Fruit fly (Drosophila melanogaster) whole organism, embryonic: ENCODE results near the gene CG9733.

Source experiments
- Atf6 ChIP-seq: fragments of 200-800 bp; sonication (Bioruptor generic); IDR thresholded peaks from 2 replicates; pipeline ENCODE4 v1.3.6; 2022; ENCODE audit warnings: missing biosample characterization, missing genetic modification characterization
- Bteb2 ChIP-seq: fragments of 200-800 bp; sonication (Bioruptor generic); optimal IDR thresholded peaks from 2 replicates; lab custom pipeline; 2016; ENCODE audit warnings: missing biosample characterization, missing genetic modification characterization
- CG10267 ChIP-seq: fragments of 200-800 bp; sonication (Bioruptor generic); optimal IDR thresholded peaks from 2 replicates; lab custom pipeline; 2018; ENCODE audit warnings: missing biosample characterization, mild to moderate bottlenecking, missing genetic modification characterization, moderate library complexity
- CG11398 ChIP-seq: fragments of 200-800 bp; sonication (Bioruptor generic); optimal IDR thresholded peaks from 2 replicates; lab custom pipeline; 2016; ENCODE audit warnings: missing biosample characterization, missing genetic modification characterization
- CG12104 ChIP-seq: fragments of 200-800 bp; sonication (Bioruptor generic); optimal IDR thresholded peaks from 3 replicates; lab custom pipeline; 2016; ENCODE audit warnings: missing biosample characterization, missing genetic modification characterization
- CG12236 ChIP-seq: fragments of 200-800 bp; sonication (Bioruptor generic); optimal IDR thresholded peaks from 2 replicates; lab custom pipeline; 2016; ENCODE audit warnings: missing biosample characterization, missing genetic modification characterization
- CG12391 ChIP-seq: fragments of 200-800 bp; sonication (Bioruptor generic); optimal IDR thresholded peaks from 3 replicates; lab custom pipeline; 2018; ENCODE audit warnings: missing biosample characterization, mild to moderate bottlenecking, missing genetic modification characterization, moderate library complexity
- CG15479 ChIP-seq: fragments of 200-800 bp; sonication (Bioruptor generic); optimal IDR thresholded peaks from 3 replicates; lab custom pipeline; 2019; ENCODE audit warnings: missing biosample characterization, mild to moderate bottlenecking, missing genetic modification characterization, moderate library complexity
- CG17385 ChIP-seq: fragments of 200-800 bp; sonication (Bioruptor generic); optimal IDR thresholded peaks from 3 replicates; lab custom pipeline; 2018; ENCODE audit warnings: missing biosample characterization, mild to moderate bottlenecking, missing genetic modification characterization
- CG17802 ChIP-seq: fragments of 200-800 bp; sonication (Bioruptor generic); optimal IDR thresholded peaks from 2 replicates; lab custom pipeline; 2018; ENCODE audit warnings: missing biosample characterization, mild to moderate bottlenecking, missing genetic modification characterization, moderate library complexity
- CG18599 ChIP-seq: fragments of 200-800 bp; sonication (Bioruptor generic); optimal IDR thresholded peaks from 3 replicates; lab custom pipeline; 2017; ENCODE audit warnings: missing biosample characterization, missing genetic modification characterization, mild to moderate bottlenecking, moderate library complexity, missing genetic modification reagents
- CG2712 ChIP-seq: fragments of 200-800 bp; optimal IDR thresholded peaks from 3 replicates; lab custom pipeline; 2019; ENCODE audit warnings: missing biosample characterization, mild to moderate bottlenecking, missing genetic modification characterization, moderate library complexity
- CG2875 ChIP-seq: fragments of 200-800 bp; sonication (Bioruptor generic); optimal IDR thresholded peaks from 2 replicates; lab custom pipeline; 2017; ENCODE audit warnings: missing biosample characterization, mild to moderate bottlenecking, missing genetic modification characterization, missing genetic modification reagents
- CG30020 ChIP-seq: fragments of 200-800 bp; optimal IDR thresholded peaks from 2 replicates; lab custom pipeline; 2019; ENCODE audit warnings: missing biosample characterization, mild to moderate bottlenecking, missing genetic modification characterization, moderate library complexity
- CG31224 ChIP-seq: fragments of 200-800 bp; sonication (Bioruptor generic); IDR thresholded peaks from 2 replicates; pipeline ENCODE4 v1.3.6; 2022; ENCODE audit warnings: missing biosample characterization, missing genetic modification characterization
- CG32767 ChIP-seq: fragments of 200-800 bp; sonication (Bioruptor generic); IDR thresholded peaks from 2 replicates; pipeline ENCODE4 v1.3.6; 2022; ENCODE audit warnings: missing biosample characterization, missing genetic modification characterization
- CG3407 ChIP-seq: fragments of 200-800 bp; sonication (Bioruptor generic); optimal IDR thresholded peaks from 2 replicates; lab custom pipeline; 2018; ENCODE audit warnings: missing biosample characterization, mild to moderate bottlenecking, missing genetic modification characterization
- CG3847 ChIP-seq: fragments of 200-800 bp; sonication (Bioruptor generic); IDR thresholded peaks from 2 replicates; pipeline ENCODE4 v1.3.6; 2022; ENCODE audit warnings: missing biosample characterization, missing genetic modification characterization
- CG5953 ChIP-seq: fragments of 200-800 bp; sonication (Bioruptor generic); IDR thresholded peaks from 2 replicates; pipeline ENCODE4 v1.3.6; 2022; ENCODE audit warnings: missing biosample characterization, missing genetic modification characterization
- CG6791 ChIP-seq: fragments of 200-800 bp; sonication (Bioruptor generic); IDR thresholded peaks from 3 replicates; pipeline ENCODE4 v1.3.6; 2022; ENCODE audit warnings: missing biosample characterization, missing genetic modification characterization; ENCODE audit not compliant: partially characterized antibody
- CG6813 ChIP-seq: fragments of 200-800 bp; sonication (Bioruptor generic); optimal IDR thresholded peaks from 2 replicates; lab custom pipeline; 2017; ENCODE audit warnings: missing biosample characterization, missing genetic modification characterization, mild to moderate bottlenecking, moderate library complexity, missing genetic modification reagents
- CG9609 ChIP-seq: fragments of 200-800 bp; sonication (Bioruptor generic); optimal IDR thresholded peaks from 3 replicates; lab custom pipeline; 2016; ENCODE audit warnings: missing biosample characterization, missing genetic modification characterization
- CG9727 ChIP-seq: fragments of 200-800 bp; sonication (Bioruptor generic); optimal IDR thresholded peaks from 3 replicates; lab custom pipeline; 2017; ENCODE audit warnings: missing biosample characterization, mild to moderate bottlenecking, missing genetic modification characterization
- CrebB ChIP-seq: fragments of 200-800 bp; sonication (Bioruptor generic); optimal IDR thresholded peaks from 3 replicates; lab custom pipeline; 2018; ENCODE audit warnings: missing biosample characterization, mild to moderate bottlenecking, missing genetic modification characterization
- Ets65A ChIP-seq: fragments of 200-800 bp; sonication (Bioruptor generic); peaks from one replicate; lab custom pipeline; 2016; ENCODE audit warnings: missing biosample characterization, missing genetic modification characterization
- Fer3 ChIP-seq: fragments of 200-800 bp; sonication (Bioruptor generic); optimal IDR thresholded peaks from 2 replicates; lab custom pipeline; 2018; ENCODE audit warnings: missing biosample characterization, mild to moderate bottlenecking, missing genetic modification characterization, moderate library complexity
- HLH4C ChIP-seq: fragments of 200-800 bp; sonication (Bioruptor generic); IDR thresholded peaks from 3 replicates; pipeline ENCODE4 v1.3.6; 2022; ENCODE audit warnings: missing biosample characterization, missing genetic modification characterization; ENCODE audit not compliant: partially characterized antibody
- MTF-1 ChIP-seq: fragments of 200-800 bp; sonication (Bioruptor generic); optimal IDR thresholded peaks from 2 replicates; lab custom pipeline; 2018; ENCODE audit warnings: missing biosample characterization, mild to moderate bottlenecking, missing genetic modification characterization, borderline replicate concordance
- Myb ChIP-seq: fragments of 200-800 bp; sonication (Bioruptor generic); optimal IDR thresholded peaks from 2 replicates; lab custom pipeline; 2016; ENCODE audit warnings: missing biosample characterization, missing genetic modification characterization
- NFAT ChIP-seq: fragments of 200-800 bp; sonication (Bioruptor generic); IDR thresholded peaks from 2 replicates; pipeline ENCODE4 v1.3.6; 2022; ENCODE audit warnings: missing biosample characterization, missing genetic modification characterization
- Opbp ChIP-seq: fragments of 200-800 bp; sonication (Bioruptor generic); IDR thresholded peaks from 3 replicates; pipeline ENCODE4 v1.3.6; 2022; ENCODE audit warnings: missing biosample characterization, missing genetic modification characterization; ENCODE audit not compliant: partially characterized antibody
- Rx ChIP-seq: fragments of 200-800 bp; sonication (Bioruptor generic); IDR thresholded peaks from 2 replicates; pipeline ENCODE4 v1.3.6; 2022; ENCODE audit warnings: missing biosample characterization, missing genetic modification characterization
- Xrp1 ChIP-seq: fragments of 200-800 bp; sonication (Bioruptor generic); IDR thresholded peaks from 2 replicates; pipeline ENCODE4 v1.3.6; 2022; ENCODE audit warnings: missing biosample characterization, missing genetic modification characterization
- ara ChIP-seq: fragments of 200-800 bp; sonication (Bioruptor generic); IDR thresholded peaks from 2 replicates; pipeline ENCODE4 v1.3.6; 2022; ENCODE audit warnings: missing biosample characterization, missing genetic modification characterization
- ase ChIP-seq: fragments of 200-800 bp; sonication (Bioruptor generic); IDR thresholded peaks from 3 replicates; pipeline ENCODE4 v1.3.6; 2022; ENCODE audit warnings: missing biosample characterization, missing genetic modification characterization
- cad ChIP-seq: fragments of >200 bp; optimal IDR thresholded peaks from 2 replicates; lab custom pipeline; 2017; ENCODE audit warnings: missing biosample characterization, missing genetic modification characterization
- cato ChIP-seq: fragments of 200-800 bp; sonication (Bioruptor generic); optimal IDR thresholded peaks from 2 replicates; lab custom pipeline; 2016; ENCODE audit warnings: missing biosample characterization, missing genetic modification characterization, borderline replicate concordance
- chif ChIP-seq, 2 experiments: fragments of 200-800 bp; sonication (Bioruptor generic); optimal IDR thresholded peaks; 3 replicates each; lab custom pipeline; 2016; ENCODE audit warnings: missing biosample characterization in 2 of 2, missing genetic modification characterization in 2 of 2
- fd96Cb ChIP-seq: fragments of 200-800 bp; sonication (Bioruptor generic); optimal IDR thresholded peaks from 2 replicates; lab custom pipeline; 2018; ENCODE audit warnings: missing biosample characterization, mild to moderate bottlenecking, missing genetic modification characterization, moderate library complexity
- jigr1 ChIP-seq: fragments of 200-800 bp; sonication (Bioruptor generic); IDR thresholded peaks from 3 replicates; pipeline ENCODE4 v1.3.6; 2022; ENCODE audit warnings: missing biosample characterization, missing genetic modification characterization
- jing ChIP-seq: fragments of 200-800 bp; sonication (Bioruptor generic); optimal IDR thresholded peaks from 2 replicates; lab custom pipeline; 2018; ENCODE audit warnings: missing biosample characterization, mild to moderate bottlenecking, missing genetic modification characterization
- lola ChIP-seq, 3 experiments: fragments of >200 bp in 2 of 3; fragments of 200-800 bp in 1 of 3; sonication (Bioruptor generic) in 1 of 3; optimal IDR thresholded peaks; 2 replicates each; lab custom pipeline; 2017 to 2019; ENCODE audit warnings: missing biosample characterization in 3 of 3, missing genetic modification characterization in 3 of 3, mild to moderate bottlenecking in 1 of 3, moderate library complexity in 1 of 3
- lov ChIP-seq, 2 experiments: fragments of 200-800 bp in 1 of 2; fragments of >200 bp in 1 of 2; sonication (Bioruptor generic) in 1 of 2; IDR thresholded peaks in 1 of 2; optimal IDR thresholded peaks in 1 of 2; 2 replicates in 1 of 2; 3 replicates in 1 of 2; pipeline versions ENCODE4 v1.3.6 to Lab custom; 2017 to 2022; ENCODE audit warnings: missing biosample characterization in 1 of 2, missing genetic modification characterization in 1 of 2
- onecut ChIP-seq: fragments of 200-800 bp; sonication (Bioruptor generic); IDR thresholded peaks from 2 replicates; pipeline ENCODE4 v1.3.6; 2022; ENCODE audit warnings: missing biosample characterization, missing genetic modification characterization
- sim ChIP-seq: fragments of 200-800 bp; sonication (Bioruptor generic); IDR thresholded peaks from 2 replicates; pipeline ENCODE4 v1.3.6; 2022; ENCODE audit warnings: missing biosample characterization, missing genetic modification characterization
- ssp ChIP-seq: fragments of 200-800 bp; sonication (Bioruptor generic); IDR thresholded peaks from 2 replicates; pipeline ENCODE4 v1.3.6; 2022; ENCODE audit warnings: missing biosample characterization, missing genetic modification characterization
- sug ChIP-seq: fragments of 200-800 bp; optimal IDR thresholded peaks from 2 replicates; lab custom pipeline; 2019; ENCODE audit warnings: missing biosample characterization, mild to moderate bottlenecking, missing genetic modification characterization, moderate library complexity
- unpg ChIP-seq: fragments of 200-800 bp; sonication (Bioruptor generic); optimal IDR thresholded peaks from 3 replicates; lab custom pipeline; 2018; ENCODE audit warnings: missing biosample characterization, mild to moderate bottlenecking, missing genetic modification characterization, moderate library complexity
- vfl ChIP-seq: fragments of 200-800 bp; sonication (Bioruptor generic); optimal IDR thresholded peaks from 2 replicates; lab custom pipeline; 2016; ENCODE audit warnings: missing biosample characterization, missing genetic modification characterization

CG9733 gene

DNA sequence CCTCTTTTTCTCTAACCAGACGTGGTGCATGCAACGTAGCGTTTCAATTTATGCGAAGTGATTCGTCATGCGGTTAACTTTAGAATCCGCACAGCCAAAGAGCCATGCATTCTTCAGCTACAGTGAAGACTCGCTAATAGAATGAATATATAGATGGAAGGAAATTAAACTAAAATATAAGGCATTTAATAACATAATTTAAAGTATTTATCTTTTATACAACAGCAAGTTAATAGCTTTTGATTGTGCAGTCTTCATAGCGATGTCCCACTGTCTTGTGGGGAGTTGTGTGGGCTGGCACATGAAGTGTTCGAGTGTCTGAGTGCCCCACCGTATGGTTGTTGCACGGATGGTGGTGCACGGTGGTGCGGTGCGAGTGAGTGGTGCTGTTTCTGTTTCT lies 18.9 kb upstream of the CG9733 start (continued):
- TF ChIP-seq MTF-1 (GFP tag; lab: Kevin White, UChicago): no peak
- TF ChIP-seq CG15479 (GFP tag; lab: Kevin White, UChicago): no peak
- peak; percentile 67; the same call in 2 of the 3 replicates for TF ChIP-seq ase
- TF ChIP-seq ara (GFP tag; lab: Robert Waterston, UW): peak; percentile 78
- TF ChIP-seq HLH4C (GFP tag; lab: Robert Waterston, UW): no peak
- TF ChIP-seq CG12104 (GFP tag; lab: Kevin White, UChicago): no peak
- peak; percentile 15 for TF ChIP-seq CG18599
- no peak for TF ChIP-seq CrebB (tag; lab: Kevin White, UChicago)
- no peak for TF ChIP-seq Myb (GFP tag; lab: Kevin White, UChicago)
- TF ChIP-seq CG5953: 0 out of 2 replicates have a peak, but pooled peaks have one; percentile 47
- TF ChIP-seq unpg (GFP tag; lab: Kevin White, UChicago): peak; percentile 66
- peak; percentile 48 for TF ChIP-seq CG2875
- TF ChIP-seq Atf6 (GFP tag; lab: Robert Waterston, UW): no peak
- peak; percentile 66 for TF ChIP-seq Rx (GFP tag; lab: Robert Waterston, UW)
- peak; percentile 56 for TF ChIP-seq CG17385
- peak; percentile 36; the same call in 1 of the 2 replicates for TF ChIP-seq CG32767 (GFP tag; lab: Robert Waterston, UW)
- TF ChIP-seq CG3407 (GFP tag; lab: Kevin White, UChicago): peak; percentile 55
- no peak for TF ChIP-seq CG9609 (GFP tag; lab: Kevin White, UChicago)
- TF ChIP-seq cato: no peak
- TF ChIP-seq CG12236 (GFP tag; lab: Kevin White, UChicago): no peak
- peak; percentile 62 for TF ChIP-seq onecut (GFP tag; lab: Robert Waterston, UW)
- peak; percentile 50 for TF ChIP-seq fd96Cb (tag; lab: Kevin White, UChicago)
- no peak for TF ChIP-seq CG30020
- no peak for TF ChIP-seq CG11398
- TF ChIP-seq CG12391: peak; percentile 70
- no peak for TF ChIP-seq Opbp (GFP tag; lab: Robert Waterston, UW)
- no peak for TF ChIP-seq CG6813 (GFP tag; lab: Kevin White, UChicago)
- peak; percentile 10 for TF ChIP-seq Fer3 (tag; lab: Kevin White, UChicago)
- peak; percentile 50 for TF ChIP-seq jing (GFP tag; lab: Kevin White, UChicago)
- TF ChIP-seq sim (GFP tag; lab: Robert Waterston, UW): 0 out of 2 replicates have a peak, but pooled peaks have one; percentile 6
- peak; percentile 38 for TF ChIP-seq ssp (GFP tag; lab: Robert Waterston, UW)
- TF ChIP-seq CG2712 (tag; lab: Kevin White, UChicago): peak; percentile 75
- no peak for TF ChIP-seq sug
- TF ChIP-seq Bteb2 (GFP tag; lab: Kevin White, UChicago): no peak
- peak; percentile 88 for TF ChIP-seq Ets65A
- TF ChIP-seq CG3847 (GFP tag; lab: Robert Waterston, UW): no peak
- peak in 1 of 3 experiments; percentile 53 for TF ChIP-seq lola (GFP tag; optimal IDR thresholded peaks at IDR 0.05; lab: Kevin White, UChicago)
- TF ChIP-seq vfl (GFP tag; lab: Kevin White, UChicago): no peak
- 0 out of 3 replicates have a peak, but pooled peaks have one; percentile 47 for TF ChIP-seq jigr1 (GFP tag; lab: Robert Waterston, UW)
- TF ChIP-seq NFAT (GFP tag; lab: Robert Waterston, UW): 0 out of 2 replicates have a peak, but pooled peaks have one; percentile 12
- peak; percentile 19 for TF ChIP-seq CG10267 (tag; lab: Kevin White, UChicago)
- peak; percentile 20 for TF ChIP-seq CG9727 (GFP tag; lab: Kevin White, UChicago)
- TF ChIP-seq CG31224 (GFP tag; lab: Robert Waterston, UW): no peak
- peak; percentile 74 for TF ChIP-seq Xrp1 (GFP tag; lab: Robert Waterston, UW)
- no peak for TF ChIP-seq lov (optimal IDR thresholded peaks at IDR 0.05; lab: Kevin White, UChicago)
- TF ChIP-seq lov (GFP tag; IDR thresholded peaks at IDR 0.05; lab: Robert Waterston, UW): peak; percentile 81; the same call in 2 of the 3 replicates
- peak in 1 of 2 experiments; percentile 50 for TF ChIP-seq chif (GFP tag; optimal IDR thresholded peaks at IDR 0.05; lab: Kevin White, UChicago)
- no peak for TF ChIP-seq CG6791 (GFP tag; lab: Robert Waterston, UW)
- TF ChIP-seq CG17802 (tag; lab: Kevin White, UChicago): peak; percentile 37
- TF ChIP-seq cad (GFP tag; lab: Kevin White, UChicago): no peak
